Worm (Caenorhabditis elegans) whole organism, L2 larva: ENCODE results near the gene F53F1.3.

ENCODE experiments used
- C34F6.9 ChIP-seq: fragments of 150-350 bp; optimal IDR thresholded peaks from 2 replicates; lab custom pipeline; 2014; ENCODE audit warnings: missing biosample characterization, missing genetic modification characterization
- F13H6.1 ChIP-seq: sonication (generic microtip); optimal IDR thresholded peaks from 2 replicates; lab custom pipeline; 2016; ENCODE audit warnings: missing genetic modification characterization, missing compliant biosample characterization
- R02D3.7 ChIP-seq: fragments of 150-350 bp; optimal IDR thresholded peaks from 2 replicates; lab custom pipeline; 2014; ENCODE audit warnings: missing biosample characterization, missing genetic modification characterization
- Y55F3AM.14 ChIP-seq: fragments of 200-800 bp; sonication (Bioruptor generic); optimal IDR thresholded peaks from 2 replicates; lab custom pipeline; 2018; ENCODE audit warnings: mild to moderate bottlenecking, missing genetic modification characterization, missing compliant biosample characterization
- ZK546.5 ChIP-seq: sonication (generic microtip); optimal IDR thresholded peaks from 2 replicates; lab custom pipeline; 2017; ENCODE audit warnings: missing biosample characterization, missing genetic modification characterization
- alr-1 ChIP-seq: fragments of 150-350 bp; optimal IDR thresholded peaks from 2 replicates; lab custom pipeline; 2014; ENCODE audit warnings: missing biosample characterization, missing genetic modification characterization
- aly-2 ChIP-seq: fragments of 150-350 bp; optimal IDR thresholded peaks from 2 replicates; lab custom pipeline; 2014; ENCODE audit warnings: missing biosample characterization, missing genetic modification characterization
- ama-1 ChIP-seq: fragments of 150-350 bp; optimal IDR thresholded peaks from 2 replicates; lab custom pipeline; 2018; ENCODE audit warnings: inconsistent platforms
- blmp-1 ChIP-seq: sonication (generic microtip); optimal IDR thresholded peaks from 2 replicates; lab custom pipeline; 2017; ENCODE audit warnings: missing genetic modification characterization, mild to moderate bottlenecking, missing compliant biosample characterization, antibody characterized with exemption, moderate library complexity; ENCODE audit not compliant: insufficient read depth
- ceh-16 ChIP-seq: fragments of 150-350 bp; optimal IDR thresholded peaks from 2 replicates; lab custom pipeline; 2014; ENCODE audit warnings: missing biosample characterization, missing genetic modification characterization
- ceh-82 ChIP-seq: fragments of 150-350 bp; optimal IDR thresholded peaks from 2 replicates; lab custom pipeline; 2014; ENCODE audit warnings: missing biosample characterization, missing genetic modification characterization
- crh-2 ChIP-seq: sonication (generic microtip); optimal IDR thresholded peaks from 2 replicates; lab custom pipeline; 2017; ENCODE audit warnings: missing biosample characterization, missing genetic modification characterization
- dmd-4 ChIP-seq: sonication (generic microtip); optimal IDR thresholded peaks from 2 replicates; lab custom pipeline; 2017; ENCODE audit warnings: missing biosample characterization, missing genetic modification characterization
- egl-27 ChIP-seq: sonication (generic microtip); optimal IDR thresholded peaks from 3 replicates; lab custom pipeline; 2017; ENCODE audit warnings: missing biosample characterization, missing genetic modification reagents, missing genetic modification characterization
- elt-1 ChIP-seq: fragments of 150-350 bp; optimal IDR thresholded peaks from 2 replicates; lab custom pipeline; 2014; ENCODE audit warnings: missing biosample characterization, missing genetic modification characterization
- elt-3 ChIP-seq: sonication (generic microtip); optimal IDR thresholded peaks from 2 replicates; lab custom pipeline; 2017; ENCODE audit warnings: missing biosample characterization, missing genetic modification characterization
- fos-1 ChIP-seq: fragments of 150-350 bp; optimal IDR thresholded peaks from 2 replicates; lab custom pipeline; 2014; ENCODE audit warnings: missing biosample characterization, missing genetic modification characterization
- gmeb-1 ChIP-seq: fragments of 150-350 bp; optimal IDR thresholded peaks from 2 replicates; lab custom pipeline; 2014; ENCODE audit warnings: missing biosample characterization, missing genetic modification characterization
- lin-11 ChIP-seq: fragments of 150-350 bp; sonication (generic microtip); optimal IDR thresholded peaks from 2 replicates; lab custom pipeline; 2014; ENCODE audit warnings: missing biosample characterization, missing genetic modification characterization, inconsistent platforms, mixed read lengths
- lin-13 ChIP-seq: fragments of 150-350 bp; optimal IDR thresholded peaks from 2 replicates; lab custom pipeline; 2014; ENCODE audit warnings: missing biosample characterization, missing genetic modification reagents, missing genetic modification characterization
- lin-39 ChIP-seq: fragments of 150-350 bp; optimal IDR thresholded peaks from 2 replicates; lab custom pipeline; 2014; ENCODE audit warnings: missing biosample characterization, missing genetic modification reagents, missing genetic modification characterization
- lsy-2 ChIP-seq, 2 experiments: fragments of 150-350 bp in 1 of 2; sonication (generic microtip) in 1 of 2; optimal IDR thresholded peaks; 2 replicates each; lab custom pipeline; 2014 to 2017; ENCODE audit warnings: missing biosample characterization in 2 of 2, missing genetic modification characterization in 2 of 2
- mab-5 ChIP-seq: fragments of 150-350 bp; optimal IDR thresholded peaks from 2 replicates; lab custom pipeline; 2014; ENCODE audit warnings: missing biosample characterization, missing genetic modification characterization
- mbf-1 ChIP-seq: sonication (generic microtip); optimal IDR thresholded peaks from 2 replicates; lab custom pipeline; 2017; ENCODE audit warnings: missing biosample characterization, missing genetic modification characterization
- mdl-1 ChIP-seq, 2 experiments: fragments of 150-350 bp in 1 of 2; sonication (generic microtip) in 1 of 2; optimal IDR thresholded peaks; 2 replicates each; lab custom pipeline; 2017; ENCODE audit warnings: missing biosample characterization in 2 of 2, missing genetic modification characterization in 2 of 2
- nhr-10 ChIP-seq: sonication (generic microtip); optimal IDR thresholded peaks from 2 replicates; lab custom pipeline; 2017; ENCODE audit warnings: missing biosample characterization, missing genetic modification characterization
- nhr-11 ChIP-seq: fragments of 150-350 bp; optimal IDR thresholded peaks from 2 replicates; lab custom pipeline; 2014; ENCODE audit warnings: missing biosample characterization, missing genetic modification characterization
- nhr-12 ChIP-seq: fragments of 150-350 bp; optimal IDR thresholded peaks from 2 replicates; lab custom pipeline; 2014; ENCODE audit warnings: missing biosample characterization, missing genetic modification characterization
- nhr-129 ChIP-seq: fragments of 150-350 bp; optimal IDR thresholded peaks from 2 replicates; lab custom pipeline; 2014; ENCODE audit warnings: missing biosample characterization, missing genetic modification characterization
- nhr-21 ChIP-seq: fragments of 150-350 bp; optimal IDR thresholded peaks from 2 replicates; lab custom pipeline; 2014; ENCODE audit warnings: missing biosample characterization, missing genetic modification characterization
- nhr-23 ChIP-seq: fragments of 150-350 bp; optimal IDR thresholded peaks from 2 replicates; lab custom pipeline; 2014; ENCODE audit warnings: missing biosample characterization, missing genetic modification reagents, missing genetic modification characterization
- nhr-237 ChIP-seq: fragments of 150-350 bp; optimal IDR thresholded peaks from 2 replicates; lab custom pipeline; 2014; ENCODE audit warnings: missing biosample characterization, missing genetic modification characterization
- nhr-25 ChIP-seq: fragments of 150-350 bp; sonication (generic microtip); optimal IDR thresholded peaks from 3 replicates; lab custom pipeline; 2014; ENCODE audit warnings: missing biosample characterization, missing genetic modification characterization
- nhr-6 ChIP-seq: fragments of 150-350 bp; optimal IDR thresholded peaks from 2 replicates; lab custom pipeline; 2014; ENCODE audit warnings: missing biosample characterization, missing genetic modification characterization
- nhr-77 ChIP-seq: fragments of 150-350 bp; optimal IDR thresholded peaks from 2 replicates; lab custom pipeline; 2014; ENCODE audit warnings: missing biosample characterization, missing genetic modification characterization
- peb-1 ChIP-seq: fragments of 150-350 bp; optimal IDR thresholded peaks from 2 replicates; lab custom pipeline; 2014; ENCODE audit warnings: missing biosample characterization, missing genetic modification characterization
- sem-4 ChIP-seq: fragments of 150-350 bp; optimal IDR thresholded peaks from 2 replicates; lab custom pipeline; 2014; ENCODE audit warnings: missing biosample characterization, missing genetic modification reagents, missing genetic modification characterization
- skn-1 ChIP-seq: sonication (generic microtip); optimal IDR thresholded peaks from 2 replicates; lab custom pipeline; 2017; ENCODE audit warnings: missing biosample characterization, missing genetic modification characterization
- sma-3 ChIP-seq: sonication (generic microtip); optimal IDR thresholded peaks from 2 replicates; lab custom pipeline; 2016; ENCODE audit warnings: missing genetic modification reagents, missing genetic modification characterization, missing compliant biosample characterization
- sma-9 ChIP-seq, 2 experiments: fragments of 150-350 bp in 1 of 2; sonication (generic microtip) in 1 of 2; optimal IDR thresholded peaks; 2 replicates each; lab custom pipeline; 2014 to 2016; ENCODE audit warnings: missing genetic modification characterization in 2 of 2, mild to moderate bottlenecking in 1 of 2, missing biosample characterization in 1 of 2, missing compliant biosample characterization in 1 of 2, missing genetic modification reagents in 1 of 2, moderate library complexity in 1 of 2
- snpc-4 ChIP-seq: fragments of 150-350 bp; optimal IDR thresholded peaks from 2 replicates; lab custom pipeline; 2014; ENCODE audit warnings: missing biosample characterization, missing genetic modification characterization
- unc-39 ChIP-seq: fragments of 150-350 bp; optimal IDR thresholded peaks from 2 replicates; lab custom pipeline; 2014; ENCODE audit warnings: missing biosample characterization, missing genetic modification characterization
- unc-55 ChIP-seq: fragments of 150-350 bp; sonication (generic microtip); optimal IDR thresholded peaks from 3 replicates; lab custom pipeline; 2014; ENCODE audit warnings: missing biosample characterization, missing genetic modification reagents, missing genetic modification characterization
- unc-62 ChIP-seq: fragments of 150-350 bp; optimal IDR thresholded peaks from 2 replicates; lab custom pipeline; 2014; ENCODE audit warnings: missing biosample characterization, missing genetic modification reagents, missing genetic modification characterization
- zag-1 ChIP-seq: fragments of 150-350 bp; optimal IDR thresholded peaks from 2 replicates; lab custom pipeline; 2014; ENCODE audit warnings: missing biosample characterization, missing genetic modification characterization
- ztf-1 ChIP-seq: fragments of 200-800 bp; sonication (Bioruptor generic); conservative IDR thresholded peaks from 2 replicates; pipeline ENCODE4 v1.3.6; 2022; ENCODE audit warnings: missing genetic modification characterization, missing compliant biosample characterization
- ztf-11 ChIP-seq: sonication (generic microtip); optimal IDR thresholded peaks from 2 replicates; lab custom pipeline; 2017; ENCODE audit warnings: missing biosample characterization, missing genetic modification characterization
- ztf-4 ChIP-seq: fragments of 150-350 bp; optimal IDR thresholded peaks from 2 replicates; lab custom pipeline; 2014; ENCODE audit warnings: missing biosample characterization, missing genetic modification characterization

Gene F53F1.3

DNA sequence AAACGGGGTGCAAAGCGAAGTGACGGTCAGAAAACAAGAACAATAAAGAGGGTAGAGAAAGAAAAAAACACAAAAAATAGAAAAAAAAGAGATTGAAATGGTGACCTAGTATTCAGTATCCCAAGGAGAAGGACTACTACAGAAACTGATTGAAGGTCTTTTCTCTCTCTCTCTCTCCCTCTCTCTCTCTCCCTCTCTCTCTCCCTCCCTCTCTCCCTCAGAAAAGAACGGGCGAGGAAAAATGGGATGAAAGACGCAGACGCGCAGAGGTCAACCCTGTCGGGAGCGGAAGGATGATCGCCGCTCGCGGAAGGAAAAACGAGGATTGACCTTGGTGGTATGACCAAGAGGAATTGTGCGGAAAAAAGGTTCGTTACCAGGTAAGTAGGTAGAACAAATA is 33.5 kb upstream of the F53F1.3 start:
- TF ChIP-seq lin-39 (no peak), peb-1 (no peak), F13H6.1 (tag; lab: Kevin White, UChicago) (peak; percentile 30), nhr-129 (tag; lab: Kevin White, UChicago) (peak; percentile 13), alr-1 (tag; lab: Kevin White, UChicago) (no peak), elt-3 (tag; lab: Kevin White, UChicago) (no peak), sma-3 (GFP tag; lab: Kevin White, UChicago) (peak; percentile 50), dmd-4 (tag; lab: Kevin White, UChicago) (no peak), ztf-4 (no peak), sem-4 (tag; lab: Kevin White, UChicago) (peak; percentile 45), ceh-16 (tag; lab: Kevin White, UChicago) (peak; percentile 70), R02D3.7 (no peak), snpc-4 (no peak), nhr-23 (tag; lab: Kevin White, UChicago) (no peak), C34F6.9 (tag; lab: Kevin White, UChicago) (no peak), lin-11 (tag; lab: Kevin White, UChicago) (no peak), lsy-2 (tag; optimal IDR thresholded peaks at IDR 0.05; lab: Kevin White, UChicago) (peak in 1 of 2 experiments; percentile 3), lin-13 (GFP tag; lab: Kevin White, UChicago) (peak; percentile 22), ceh-82 (tag; lab: Kevin White, UChicago) (no peak), nhr-237 (tag; lab: Kevin White, UChicago) (no peak), mbf-1 (tag; lab: Kevin White, UChicago) (no peak), Y55F3AM.14 (GFP tag; lab: Kevin White, UChicago) (no peak), unc-62 (no peak), ztf-11 (tag; lab: Kevin White, UChicago) (no peak), nhr-25 (tag; lab: Kevin White, UChicago) (peak; percentile 84), unc-55 (GFP tag; lab: Kevin White, UChicago) (no peak), egl-27 (peak; percentile 62), sma-9 (GFP tag; optimal IDR thresholded peaks at IDR 0.05; lab: Kevin White, UChicago) (peak; percentile 62), sma-9 (tag; optimal IDR thresholded peaks at IDR 0.05; lab: Kevin White, UChicago) (no peak), aly-2 (no peak), ZK546.5 (tag; lab: Kevin White, UChicago) (no peak), zag-1 (tag; lab: Kevin White, UChicago) (no peak), nhr-77 (tag; lab: Kevin White, UChicago) (no peak), mab-5 (tag; lab: Kevin White, UChicago) (no peak), gmeb-1 (tag; lab: Kevin White, UChicago) (no peak), nhr-11 (tag; lab: Kevin White, UChicago) (no peak), ama-1 (lab: Kevin White, UChicago) (no peak), crh-2 (tag; lab: Kevin White, UChicago) (peak; percentile 58), nhr-21 (tag; lab: Kevin White, UChicago) (peak; percentile 52), mdl-1 (tag; optimal IDR thresholded peaks at IDR 0.05; lab: Kevin White, UChicago) (no peak), skn-1 (no peak), unc-39 (tag; lab: Kevin White, UChicago) (no peak), nhr-12 (tag; lab: Kevin White, UChicago) (no peak), nhr-6 (no peak), nhr-10 (no peak), fos-1 (tag; lab: Kevin White, UChicago) (peak; percentile 37), elt-1 (tag; lab: Kevin White, UChicago) (no peak), ztf-1 (GFP tag; lab: Robert Waterston, UW) (no peak), blmp-1 (tag; lab: Kevin White, UChicago) (peak; percentile 15)
